Fruit fly (Drosophila melanogaster): ENCODE measurements around the gene Pten.

Gene Pten

dm6 chr2L:10306518-10307260, 45.8 kb upstream of the Pten start, which contains the start of the genes CG5390 and CG4968:
Gene CG5390 (minus strand): TSS chr2L:10306594.
Gene CG4968 (plus strand): TSS chr2L:10306922.
- TF ChIP-seq NFAT (GFP tag; IDR thresholded peaks at IDR 0.05) (peak; percentile 70), CG6813 (GFP tag; optimal IDR thresholded peaks at IDR 0.05) (no peak), dati (GFP tag; IDR thresholded peaks at IDR 0.05) (no peak), sd (tag; optimal IDR thresholded peaks at IDR 0.05) (peak; percentile 71), cwo (GFP tag; optimal IDR thresholded peaks at IDR 0.05) (no peak), Chrac-16 (GFP tag; optimal IDR thresholded peaks at IDR 0.05) (peak; percentile 8), ro (GFP tag; IDR thresholded peaks at IDR 0.05) (no peak), C15 (GFP tag; IDR thresholded peaks at IDR 0.05) (no peak), CG12236 (GFP tag; optimal IDR thresholded peaks at IDR 0.05) (no peak), gt (GFP tag; IDR thresholded peaks at IDR 0.05) (no peak), CG18011 (GFP tag; optimal IDR thresholded peaks at IDR 0.05) (peak; percentile 19), gfzf (GFP tag; optimal IDR thresholded peaks at IDR 0.05) (peak; percentile 33), Dfd (GFP tag; optimal IDR thresholded peaks at IDR 0.05) (no peak), Ets65A (GFP tag) (peak; percentile 89), aop (GFP tag; IDR thresholded peaks at IDR 0.05) (no peak), ken (GFP tag; IDR thresholded peaks at IDR 0.05) (0 out of 3 replicates have a peak, but pooled peaks have one; percentile 54), pros (GFP tag; optimal IDR thresholded peaks at IDR 0.05) (peak; percentile 61), Gsc (GFP tag; IDR thresholded peaks at IDR 0.05) (no peak), CG30020 (tag; optimal IDR thresholded peaks at IDR 0.05) (peak; percentile 94), disco-r (GFP tag; optimal IDR thresholded peaks at IDR 0.05) (peak; percentile 10), vfl (GFP tag; optimal IDR thresholded peaks at IDR 0.05) (peak; percentile 30), pita (GFP tag; optimal IDR thresholded peaks at IDR 0.05) (no peak), BEAF-32 (GFP tag; optimal IDR thresholded peaks at IDR 0.05) (peak; percentile 60), ranshi (GFP tag; IDR thresholded peaks at IDR 0.05) (peak; percentile 47; the same call in 1 of the 2 replicates), CoRest (tag; optimal IDR thresholded peaks at IDR 0.05) (peak; percentile 79), odd (GFP tag; optimal IDR thresholded peaks at IDR 0.05) (peak; percentile 56), CG10462 (GFP tag; optimal IDR thresholded peaks at IDR 0.05) (no peak), Dad (GFP tag; optimal IDR thresholded peaks at IDR 0.05) (peak; percentile 8), B-H1 (GFP tag; IDR thresholded peaks at IDR 0.05) (peak; percentile 34; the same call in 1 of the 3 replicates), trem (tag; optimal IDR thresholded peaks at IDR 0.05) (peak; percentile 95), wdn (GFP tag; IDR thresholded peaks at IDR 0.05) (peak; percentile 38; the same call in 1 of the 2 replicates), bigmax (GFP tag; optimal IDR thresholded peaks at IDR 0.05) (no peak), CG3407 (GFP tag; optimal IDR thresholded peaks at IDR 0.05) (peak; percentile 56), CG1233 (GFP tag; optimal IDR thresholded peaks at IDR 0.05) (peak; percentile 46), Dref (GFP tag; IDR thresholded peaks at IDR 0.05) (peak; percentile 86), maf-S (GFP tag; optimal IDR thresholded peaks at IDR 0.05) (no peak), bcd (GFP tag; optimal IDR thresholded peaks at IDR 0.05) (no peak), esg (GFP tag; conservative IDR thresholded peaks at IDR 0.05) (peak; percentile 13; the same call in 1 of the 2 replicates), chif (GFP tag; optimal IDR thresholded peaks at IDR 0.05) (no peak), slp2 (GFP tag; optimal IDR thresholded peaks at IDR 0.05) (no peak), grn (GFP tag; optimal IDR thresholded peaks at IDR 0.05) (no peak), Mes4 (GFP tag; optimal IDR thresholded peaks at IDR 0.05) (no peak), Adf1 (GFP tag; IDR thresholded peaks at IDR 0.05) (peak; percentile 48), sens-2 (GFP tag; IDR thresholded peaks at IDR 0.05) (no peak), CG14667 (GFP tag; IDR thresholded peaks at IDR 0.05) (0 out of 2 replicates have a peak, but pooled peaks have one; percentile 14), Sry-δ (GFP tag; optimal IDR thresholded peaks at IDR 0.05) (peak; percentile 76), lov (optimal IDR thresholded peaks at IDR 0.05) (no peak), lov (GFP tag; IDR thresholded peaks at IDR 0.05) (no peak), ase (GFP tag; IDR thresholded peaks at IDR 0.05) (peak; percentile 49; the same call in 1 of the 3 replicates), HmgD (GFP tag; optimal IDR thresholded peaks at IDR 0.05) (no peak), da (GFP tag; optimal IDR thresholded peaks at IDR 0.05) (no peak)
